Worm (Caenorhabditis elegans): ENCODE measurements around the gene K06A4.6.

ce11 chrV:9496742-9497141, 16.3 kb upstream of the K06A4.6 start, which contains the start of gene gsnl-1:
- TF ChIP-seq pha-4 (tag; optimal IDR thresholded peaks at IDR 0.05) (no peak), mep-1 (tag; optimal IDR thresholded peaks at IDR 0.05) (no peak)

Measured in whole organism, mixed stage, embryonic.